Worm (Caenorhabditis elegans): ENCODE measurements around the gene Y40H4A.2.

Gene Y40H4A.2

DNA sequence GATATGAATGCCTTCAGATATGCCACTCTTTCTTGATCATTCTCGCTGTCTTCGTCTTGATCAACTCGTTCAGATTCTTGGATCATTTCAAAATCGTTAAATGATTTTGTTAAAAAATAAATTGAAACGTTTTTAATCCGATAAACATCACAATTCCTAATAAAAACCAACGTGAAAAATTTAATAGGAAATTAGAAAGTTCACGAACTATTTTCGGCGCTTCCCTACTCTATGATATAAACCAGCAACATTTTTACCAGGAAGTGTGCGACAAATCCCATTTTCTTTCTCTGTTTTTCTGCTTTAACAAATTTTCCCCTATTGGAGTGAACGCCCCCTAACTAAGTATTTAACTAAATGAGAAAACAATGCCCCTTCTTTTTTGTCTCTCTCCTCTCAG, at the start of gene Y40H4A.2:
TSS of gene Y40H4A.2 (minus strand) at position 101 of the 400 bp plus-strand sequence.
- TF ChIP-seq ces-1 (GFP tag; optimal IDR thresholded peaks at IDR 0.05), result no peak
- TF ChIP-seq drap-1 (GFP tag; optimal IDR thresholded peaks at IDR 0.05), result no peak
- no peak for TF ChIP-seq unc-39 (tag; optimal IDR thresholded peaks at IDR 0.05)
- no peak for TF ChIP-seq nhr-2 (tag; optimal IDR thresholded peaks at IDR 0.05)
- TF ChIP-seq ztf-11 (tag; optimal IDR thresholded peaks at IDR 0.05), result no peak
- no peak for TF ChIP-seq mls-2 (tag; optimal IDR thresholded peaks at IDR 0.05)
- no peak for TF ChIP-seq sem-2 (GFP tag; optimal IDR thresholded peaks at IDR 0.05)
- no peak for TF ChIP-seq nhr-76 (tag; optimal IDR thresholded peaks at IDR 0.05)
- TF ChIP-seq ham-2 (GFP tag; optimal IDR thresholded peaks at IDR 0.05), result no peak
- no peak for TF ChIP-seq nhr-12 (tag; optimal IDR thresholded peaks at IDR 0.05)
- TF ChIP-seq cnd-1 (tag; optimal IDR thresholded peaks at IDR 0.05), result no peak
- no peak for TF ChIP-seq M03D4.4 (tag; optimal IDR thresholded peaks at IDR 0.05)
- TF ChIP-seq elt-3 (tag; optimal IDR thresholded peaks at IDR 0.05), result no peak
- no peak for TF ChIP-seq lin-32 (GFP tag; optimal IDR thresholded peaks at IDR 0.05)

DNA sequence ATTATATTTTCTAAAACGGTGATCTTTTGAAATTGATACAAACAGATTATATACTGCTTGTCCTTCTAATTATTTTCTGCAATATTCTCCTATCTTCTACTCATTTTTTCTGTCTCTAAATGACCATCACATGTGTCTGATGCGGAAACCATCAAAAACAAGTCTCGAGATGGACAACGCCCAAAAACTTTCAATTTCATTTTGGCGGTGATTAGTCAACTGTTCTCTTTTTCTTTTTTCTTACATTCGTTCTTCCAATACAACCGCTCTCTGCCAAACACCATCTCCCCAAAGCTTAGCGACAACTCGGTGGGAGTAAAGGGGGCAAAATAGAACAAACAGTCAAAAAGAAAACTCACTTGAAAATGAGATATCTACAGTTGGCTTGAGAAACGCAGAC, 48.1 kb upstream of the Y40H4A.2 start:
- TF ChIP-seq unc-120 (tag; optimal IDR thresholded peaks at IDR 0.05; ENCODE audit: poor library complexity, severe bottlenecking), result no peak
- TF ChIP-seq blmp-1 (tag; optimal IDR thresholded peaks at IDR 0.05), result no peak
- TF ChIP-seq tbx-8 (GFP tag; optimal IDR thresholded peaks at IDR 0.05), result no peak
- no peak for TF ChIP-seq lin-32 (GFP tag; optimal IDR thresholded peaks at IDR 0.05)
- TF ChIP-seq ztf-11 (tag; optimal IDR thresholded peaks at IDR 0.05), result no peak
- no peak for TF ChIP-seq lin-13 (tag; optimal IDR thresholded peaks at IDR 0.05)
- no peak for TF ChIP-seq bed-3 (GFP tag; optimal IDR thresholded peaks at IDR 0.05)
- TF ChIP-seq cnd-1 (tag; optimal IDR thresholded peaks at IDR 0.05), result no peak
- no peak for TF ChIP-seq mls-2 (tag; optimal IDR thresholded peaks at IDR 0.05)
- TF ChIP-seq ces-1 (GFP tag; optimal IDR thresholded peaks at IDR 0.05), result no peak
- TF ChIP-seq lsy-2 (tag; optimal IDR thresholded peaks at IDR 0.05), result no peak
- no peak for TF ChIP-seq ceh-43 (GFP tag; optimal IDR thresholded peaks at IDR 0.05)
- no peak for TF ChIP-seq zip-8 (tag; optimal IDR thresholded peaks at IDR 0.05)
- TF ChIP-seq nhr-76 (tag; optimal IDR thresholded peaks at IDR 0.05), result no peak
- TF ChIP-seq nhr-2 (tag; optimal IDR thresholded peaks at IDR 0.05), result no peak

DNA sequence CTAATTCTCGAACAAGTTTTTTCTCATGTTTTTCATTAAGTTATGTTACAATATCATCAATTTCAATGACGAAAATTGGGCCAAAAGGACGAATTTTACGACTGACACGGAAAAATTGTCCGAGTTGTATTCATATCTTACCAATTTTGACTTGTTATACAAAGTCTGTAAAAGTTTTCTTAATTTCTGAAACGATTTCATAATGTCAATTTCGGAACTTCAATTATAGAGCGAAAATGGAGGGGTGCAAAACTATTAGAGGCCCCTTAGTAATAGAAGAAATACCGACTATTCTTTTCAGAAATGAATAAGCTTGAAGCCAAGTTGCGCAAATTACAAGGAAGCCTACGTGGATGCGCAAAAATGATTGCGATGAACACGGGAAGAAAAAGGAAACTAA, 46.3 kb upstream of the Y40H4A.2 start, which contains the start of gene F43D2.3:
TSS of gene F43D2.3 (plus strand) at position 301 of the 400 bp plus-strand sequence.
- TF ChIP-seq mab-5 (tag; optimal IDR thresholded peaks at IDR 0.05) (no peak), pha-4 (tag; optimal IDR thresholded peaks at IDR 0.05) (no peak), snpc-4 (tag; optimal IDR thresholded peaks at IDR 0.05) (no peak), unc-120 (tag; optimal IDR thresholded peaks at IDR 0.05; ENCODE audit: poor library complexity, severe bottlenecking) (no peak), cnd-1 (tag; optimal IDR thresholded peaks at IDR 0.05) (no peak), ceh-43 (GFP tag; optimal IDR thresholded peaks at IDR 0.05) (no peak), hlh-1 (tag; optimal IDR thresholded peaks at IDR 0.05) (no peak), nhr-76 (tag; optimal IDR thresholded peaks at IDR 0.05) (no peak)

DNA sequence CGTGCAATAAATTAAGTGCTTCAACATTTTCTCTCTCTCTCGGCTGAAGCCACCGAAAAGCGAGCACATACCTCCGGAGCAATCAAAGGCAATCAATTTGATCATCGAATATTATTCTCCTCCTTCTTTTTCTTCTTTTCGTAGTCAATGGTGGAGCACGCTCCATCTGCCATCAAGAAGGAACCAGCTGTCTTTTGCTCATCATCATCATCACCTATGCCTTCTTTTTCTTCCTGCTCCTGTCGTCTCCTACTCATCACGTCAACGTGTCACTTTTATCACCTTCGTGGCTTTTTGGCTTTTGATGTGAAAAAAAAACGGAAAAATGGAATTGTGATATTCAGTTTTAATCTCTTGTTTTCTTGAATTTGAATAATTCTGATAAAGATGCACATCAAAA, 40.4 kb upstream of the Y40H4A.2 start:
- TF ChIP-seq unc-62 (GFP tag; optimal IDR thresholded peaks at IDR 0.05), result peak; percentile 95
- peak; percentile 54 for TF ChIP-seq unc-120 (tag; optimal IDR thresholded peaks at IDR 0.05; ENCODE audit: poor library complexity, severe bottlenecking)
- TF ChIP-seq mep-1 (tag; optimal IDR thresholded peaks at IDR 0.05), result no peak
- peak; percentile 80 for TF ChIP-seq hlh-1 (tag; optimal IDR thresholded peaks at IDR 0.05)

DNA sequence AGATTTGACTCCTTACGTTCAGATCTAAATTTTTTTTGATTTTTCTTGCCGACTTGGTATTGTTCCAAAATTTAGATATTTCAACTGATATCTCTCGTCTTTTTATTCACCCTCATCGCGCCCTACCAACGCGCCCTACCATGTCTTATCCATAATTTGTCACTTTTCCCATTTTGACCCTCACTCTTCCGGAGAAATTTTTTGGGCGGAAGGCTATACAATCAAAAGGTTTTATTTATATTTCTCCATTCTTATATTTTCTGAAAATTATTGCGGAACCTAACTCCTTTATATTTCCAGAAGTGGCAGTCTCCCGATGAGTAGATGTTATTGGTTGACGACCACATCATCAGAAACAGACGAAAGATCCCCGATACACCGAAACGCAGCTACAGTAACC, 35.6 kb upstream of the Y40H4A.2 start, which contains the start of gene hot-1:
TSS of gene hot-1 (plus strand) at position 301 of the 400 bp plus-strand sequence.
- no peak for TF ChIP-seq M03D4.4 (tag; optimal IDR thresholded peaks at IDR 0.05)
- TF ChIP-seq ces-1 (GFP tag; optimal IDR thresholded peaks at IDR 0.05), result no peak
- no peak for TF ChIP-seq cnd-1 (tag; optimal IDR thresholded peaks at IDR 0.05)
- no peak for TF ChIP-seq elt-3 (tag; optimal IDR thresholded peaks at IDR 0.05)
- TF ChIP-seq tbx-8 (GFP tag; optimal IDR thresholded peaks at IDR 0.05), result no peak
- TF ChIP-seq drap-1 (GFP tag; optimal IDR thresholded peaks at IDR 0.05), result no peak
- TF ChIP-seq snpc-4 (tag; optimal IDR thresholded peaks at IDR 0.05), result no peak
- TF ChIP-seq mls-2 (tag; optimal IDR thresholded peaks at IDR 0.05), result no peak
- TF ChIP-seq nhr-28 (tag; optimal IDR thresholded peaks at IDR 0.05), result no peak
- TF ChIP-seq blmp-1 (tag; optimal IDR thresholded peaks at IDR 0.05), result no peak
- no peak for TF ChIP-seq hlh-1 (tag; optimal IDR thresholded peaks at IDR 0.05)
- no peak for TF ChIP-seq sptf-1 (tag; optimal IDR thresholded peaks at IDR 0.05)
- no peak for TF ChIP-seq ztf-11 (tag; optimal IDR thresholded peaks at IDR 0.05)
- TF ChIP-seq unc-39 (tag; optimal IDR thresholded peaks at IDR 0.05), result no peak
- no peak for TF ChIP-seq ham-2 (GFP tag; optimal IDR thresholded peaks at IDR 0.05)
- TF ChIP-seq pha-4 (tag; optimal IDR thresholded peaks at IDR 0.05), result no peak
- TF ChIP-seq nhr-12 (tag; optimal IDR thresholded peaks at IDR 0.05), result no peak
- TF ChIP-seq elt-1 (tag; optimal IDR thresholded peaks at IDR 0.05; ENCODE audit: borderline replicate concordance, insufficient read depth), result no peak

Data from whole organism, mixed stage, embryonic.